Fruit fly (Drosophila melanogaster) whole organism, embryonic: Measurements from ENCODE around the gene Lsd-1.
A peak's percentile ranks its signal among the peaks of the same experiment; 100 is the strongest.

Source experiments
- ATbp ChIP-seq: fragments of 200-800 bp; sonication (Bioruptor generic); optimal IDR thresholded peaks from 2 replicates; lab custom pipeline; 2017; ENCODE audit warnings: missing biosample characterization, mild to moderate bottlenecking, missing genetic modification characterization, missing genetic modification reagents
- Adf1 ChIP-seq: fragments of 200-800 bp; sonication (Bioruptor generic); IDR thresholded peaks from 2 replicates; pipeline ENCODE4 v1.3.6; 2022; ENCODE audit warnings: missing biosample characterization, missing genetic modification characterization
- B-H2 ChIP-seq: fragments of 200-800 bp; sonication (Bioruptor generic); optimal IDR thresholded peaks from 2 replicates; lab custom pipeline; 2018; ENCODE audit warnings: missing biosample characterization, mild to moderate bottlenecking, missing genetic modification characterization
- CG10366 ChIP-seq: fragments of 200-800 bp; sonication (Bioruptor generic); IDR thresholded peaks from 2 replicates; pipeline ENCODE4 v1.3.6; 2022; ENCODE audit warnings: missing biosample characterization, missing genetic modification characterization
- CG10565 ChIP-seq: fragments of 200-800 bp; sonication (Bioruptor generic); optimal IDR thresholded peaks from 3 replicates; lab custom pipeline; 2016; ENCODE audit warnings: missing biosample characterization, mild to moderate bottlenecking, missing genetic modification characterization
- CG15269 ChIP-seq: fragments of 200-800 bp; sonication (Bioruptor generic); optimal IDR thresholded peaks from 2 replicates; lab custom pipeline; 2018; ENCODE audit warnings: missing biosample characterization, mild to moderate bottlenecking, missing genetic modification characterization, moderate library complexity
- CG15514 ChIP-seq: fragments of 200-800 bp; sonication (Bioruptor generic); optimal IDR thresholded peaks from 3 replicates; lab custom pipeline; 2017; ENCODE audit warnings: missing biosample characterization, missing genetic modification characterization, mild to moderate bottlenecking, moderate library complexity, missing genetic modification reagents
- CG1647 ChIP-seq: fragments of 200-800 bp; sonication (Bioruptor generic); optimal IDR thresholded peaks from 3 replicates; lab custom pipeline; 2016; ENCODE audit warnings: missing biosample characterization, missing genetic modification characterization
- CG18619 ChIP-seq: fragments of 200-800 bp; sonication (Bioruptor generic); optimal IDR thresholded peaks from 3 replicates; lab custom pipeline; 2017; ENCODE audit warnings: missing biosample characterization, mild to moderate bottlenecking, missing genetic modification characterization
- CG2116 ChIP-seq: fragments of 200-800 bp; sonication (Bioruptor generic); optimal IDR thresholded peaks from 3 replicates; lab custom pipeline; 2018; ENCODE audit warnings: missing biosample characterization, mild to moderate bottlenecking, missing genetic modification characterization
- CG3065 ChIP-seq: fragments of 200-800 bp; sonication (Bioruptor generic); optimal IDR thresholded peaks from 2 replicates; lab custom pipeline; 2016; ENCODE audit warnings: missing biosample characterization, missing genetic modification characterization
- CG31224 ChIP-seq: fragments of 200-800 bp; sonication (Bioruptor generic); IDR thresholded peaks from 2 replicates; pipeline ENCODE4 v1.3.6; 2022; ENCODE audit warnings: missing biosample characterization, missing genetic modification characterization
- CG3163 ChIP-seq: fragments of 200-800 bp; sonication (Bioruptor generic); optimal IDR thresholded peaks from 3 replicates; lab custom pipeline; 2016; ENCODE audit warnings: missing biosample characterization, missing genetic modification characterization
- CG5180 ChIP-seq: fragments of 200-800 bp; sonication (Bioruptor generic); optimal IDR thresholded peaks from 3 replicates; lab custom pipeline; 2017; ENCODE audit warnings: missing biosample characterization, missing genetic modification characterization, mild to moderate bottlenecking, moderate library complexity, missing genetic modification reagents
- CG7839 ChIP-seq: fragments of 200-800 bp; sonication (Bioruptor generic); optimal IDR thresholded peaks from 3 replicates; lab custom pipeline; 2018; ENCODE audit warnings: missing biosample characterization, mild to moderate bottlenecking, missing genetic modification characterization, moderate library complexity
- CG7928 ChIP-seq: fragments of 200-800 bp; sonication (Bioruptor generic); optimal IDR thresholded peaks from 2 replicates; lab custom pipeline; 2017; ENCODE audit warnings: missing biosample characterization, mild to moderate bottlenecking, missing genetic modification characterization
- CG8359 ChIP-seq: fragments of 200-800 bp; sonication (Bioruptor generic); optimal IDR thresholded peaks from 2 replicates; lab custom pipeline; 2017; ENCODE audit warnings: missing biosample characterization, mild to moderate bottlenecking, missing genetic modification characterization, borderline replicate concordance
- CG9437 ChIP-seq: fragments of 200-800 bp; sonication (Bioruptor generic); optimal IDR thresholded peaks from 2 replicates; lab custom pipeline; 2018; ENCODE audit warnings: missing biosample characterization, mild to moderate bottlenecking, missing genetic modification characterization
- CHES-1-like ChIP-seq: fragments of 200-800 bp; sonication (Bioruptor generic); optimal IDR thresholded peaks from 2 replicates; lab custom pipeline; 2016; ENCODE audit warnings: missing biosample characterization, missing genetic modification characterization
- Camta ChIP-seq: fragments of 200-800 bp; sonication (Bioruptor generic); optimal IDR thresholded peaks from 2 replicates; lab custom pipeline; 2016; ENCODE audit warnings: missing biosample characterization, missing genetic modification characterization
- D19A ChIP-seq: fragments of 200-800 bp; optimal IDR thresholded peaks from 3 replicates; lab custom pipeline; 2019; ENCODE audit warnings: missing biosample characterization, mild to moderate bottlenecking, missing genetic modification characterization, moderate library complexity
- Dbx ChIP-seq: fragments of 200-800 bp; sonication (Bioruptor generic); IDR thresholded peaks from 3 replicates; pipeline ENCODE4 v1.3.6; 2022; ENCODE audit warnings: missing biosample characterization, missing genetic modification characterization
- Dek ChIP-seq: fragments of 200-800 bp; sonication (Bioruptor generic); optimal IDR thresholded peaks from 3 replicates; lab custom pipeline; 2019; ENCODE audit warnings: missing biosample characterization, mild to moderate bottlenecking, missing genetic modification characterization, moderate library complexity
- Dll ChIP-seq: fragments of 200-800 bp; sonication (Bioruptor generic); IDR thresholded peaks from 4 replicates; pipeline ENCODE4 v1.3.6; 2022; ENCODE audit warnings: missing biosample characterization, missing genetic modification characterization; ENCODE audit not compliant: partially characterized antibody
- Ets97D ChIP-seq: fragments of 200-800 bp; sonication (Bioruptor generic); optimal IDR thresholded peaks from 3 replicates; lab custom pipeline; 2016; ENCODE audit warnings: missing biosample characterization, missing genetic modification characterization
- Hsf ChIP-seq: fragments of 200-800 bp; sonication (Bioruptor generic); optimal IDR thresholded peaks from 3 replicates; lab custom pipeline; 2016; ENCODE audit warnings: missing biosample characterization, missing genetic modification characterization
- Lim3 ChIP-seq: fragments of 200-800 bp; sonication (Bioruptor generic); IDR thresholded peaks from 2 replicates; pipeline ENCODE4 v1.3.6; 2022; ENCODE audit warnings: missing biosample characterization, missing genetic modification characterization
- MESR4 ChIP-seq: fragments of 200-800 bp; sonication (Bioruptor generic); optimal IDR thresholded peaks from 2 replicates; lab custom pipeline; 2018; ENCODE audit warnings: missing biosample characterization, mild to moderate bottlenecking, missing genetic modification characterization, moderate library complexity
- Ptx1 ChIP-seq: fragments of 200-800 bp; sonication (Bioruptor generic); IDR thresholded peaks from 2 replicates; pipeline ENCODE4 v1.3.6; 2022; ENCODE audit warnings: missing biosample characterization, missing genetic modification characterization
- Rfx ChIP-seq: fragments of 200-800 bp; sonication (Bioruptor generic); IDR thresholded peaks from 2 replicates; pipeline ENCODE4 v1.3.6; 2022; ENCODE audit warnings: missing biosample characterization, missing genetic modification characterization
- Scr ChIP-seq: fragments of 200-800 bp; sonication (Bioruptor generic); IDR thresholded peaks from 2 replicates; pipeline ENCODE4 v1.3.6; 2022; ENCODE audit warnings: missing biosample characterization, missing genetic modification characterization; ENCODE audit not compliant: partially characterized antibody
- Xrp1 ChIP-seq: fragments of 200-800 bp; sonication (Bioruptor generic); IDR thresholded peaks from 2 replicates; pipeline ENCODE4 v1.3.6; 2022; ENCODE audit warnings: missing biosample characterization, missing genetic modification characterization
- ara ChIP-seq: fragments of 200-800 bp; sonication (Bioruptor generic); IDR thresholded peaks from 2 replicates; pipeline ENCODE4 v1.3.6; 2022; ENCODE audit warnings: missing biosample characterization, missing genetic modification characterization
- bab2 ChIP-seq: fragments of 200-800 bp; sonication (Bioruptor generic); optimal IDR thresholded peaks from 2 replicates; lab custom pipeline; 2016; ENCODE audit warnings: missing biosample characterization, missing genetic modification characterization
- bbx ChIP-seq: fragments of 200-800 bp; sonication (Bioruptor generic); IDR thresholded peaks from 2 replicates; pipeline ENCODE4 v1.3.6; 2022; ENCODE audit warnings: missing biosample characterization, missing genetic modification characterization; ENCODE audit not compliant: partially characterized antibody
- dmrt11E ChIP-seq: fragments of 200-800 bp; sonication (Bioruptor generic); optimal IDR thresholded peaks from 3 replicates; lab custom pipeline; 2018; ENCODE audit warnings: missing biosample characterization, mild to moderate bottlenecking, missing genetic modification characterization, moderate library complexity
- en ChIP-seq: fragments of 200-800 bp; sonication (Bioruptor generic); optimal IDR thresholded peaks from 2 replicates; lab custom pipeline; 2016; ENCODE audit warnings: missing biosample characterization, missing genetic modification characterization
- hth ChIP-seq: fragments of >200 bp; optimal IDR thresholded peaks from 2 replicates; lab custom pipeline; 2017; ENCODE audit warnings: inconsistent platforms
- insv ChIP-seq, 2 experiments: fragments of 200-800 bp; sonication (Bioruptor generic); optimal IDR thresholded peaks; 3 replicates each; lab custom pipeline; 2016 to 2018; ENCODE audit warnings: missing biosample characterization in 2 of 2, missing genetic modification characterization in 2 of 2
- inv ChIP-seq: fragments of 200-800 bp; sonication (Bioruptor generic); IDR thresholded peaks from 2 replicates; pipeline ENCODE4 v1.3.6; 2022; ENCODE audit warnings: missing biosample characterization, missing genetic modification characterization; ENCODE audit not compliant: partially characterized antibody
- kah ChIP-seq: fragments of 200-800 bp; sonication (Bioruptor generic); optimal IDR thresholded peaks from 2 replicates; lab custom pipeline; 2018; ENCODE audit warnings: missing biosample characterization, mild to moderate bottlenecking, missing genetic modification characterization
- kay ChIP-seq: fragments of 200-800 bp; sonication (Bioruptor generic); optimal IDR thresholded peaks from 2 replicates; lab custom pipeline; 2016; ENCODE audit warnings: missing biosample characterization, missing genetic modification characterization
- lov ChIP-seq, 2 experiments: fragments of 200-800 bp in 1 of 2; fragments of >200 bp in 1 of 2; sonication (Bioruptor generic) in 1 of 2; IDR thresholded peaks in 1 of 2; optimal IDR thresholded peaks in 1 of 2; 2 replicates in 1 of 2; 3 replicates in 1 of 2; pipeline versions ENCODE4 v1.3.6 to Lab custom; 2017 to 2022; ENCODE audit warnings: missing biosample characterization in 1 of 2, missing genetic modification characterization in 1 of 2
- odd ChIP-seq: fragments of 200-800 bp; sonication (Bioruptor generic); optimal IDR thresholded peaks from 2 replicates; lab custom pipeline; 2017; ENCODE audit warnings: missing biosample characterization, mild to moderate bottlenecking, missing genetic modification characterization
- onecut ChIP-seq: fragments of 200-800 bp; sonication (Bioruptor generic); IDR thresholded peaks from 2 replicates; pipeline ENCODE4 v1.3.6; 2022; ENCODE audit warnings: missing biosample characterization, missing genetic modification characterization
- sens ChIP-seq: fragments of 200-800 bp; sonication (Bioruptor generic); peaks from one replicate; lab custom pipeline; 2016; ENCODE audit warnings: missing biosample characterization, missing genetic modification characterization
- sim ChIP-seq: fragments of 200-800 bp; sonication (Bioruptor generic); IDR thresholded peaks from 2 replicates; pipeline ENCODE4 v1.3.6; 2022; ENCODE audit warnings: missing biosample characterization, missing genetic modification characterization
- sr ChIP-seq: fragments of 200-800 bp; sonication (Bioruptor generic); IDR thresholded peaks from 3 replicates; pipeline ENCODE4 v1.3.6; 2022; ENCODE audit warnings: missing biosample characterization, missing genetic modification characterization
- tin ChIP-seq: fragments of 200-800 bp; sonication (Bioruptor generic); optimal IDR thresholded peaks from 3 replicates; lab custom pipeline; 2016; ENCODE audit warnings: missing biosample characterization, missing genetic modification characterization
- trem ChIP-seq: fragments of 200-800 bp; optimal IDR thresholded peaks from 3 replicates; lab custom pipeline; 2019; ENCODE audit warnings: missing biosample characterization, mild to moderate bottlenecking, missing genetic modification characterization, moderate library complexity
- tx ChIP-seq: fragments of 200-800 bp; sonication (Bioruptor generic); optimal IDR thresholded peaks from 2 replicates; lab custom pipeline; 2016; ENCODE audit warnings: missing biosample characterization, missing genetic modification characterization

Gene Lsd-1

dm6 chr3R:23763015-23763414 lies 642 bp upstream of the Lsd-1 start, which contains the start of gene udt (continued):
- TF ChIP-seq sr (GFP tag; lab: Robert Waterston, UW) (no peak), CG9437 (GFP tag; lab: Kevin White, UChicago) (no peak), lov (optimal IDR thresholded peaks at IDR 0.05; lab: Kevin White, UChicago) (no peak), lov (GFP tag; IDR thresholded peaks at IDR 0.05; lab: Robert Waterston, UW) (no peak), CG31224 (GFP tag; lab: Robert Waterston, UW) (no peak), CG3065 (GFP tag; lab: Kevin White, UChicago) (no peak), odd (GFP tag; lab: Kevin White, UChicago) (no peak), hth (lab: Kevin White, UChicago) (no peak), Adf1 (GFP tag; lab: Robert Waterston, UW) (no peak), bab2 (GFP tag; lab: Kevin White, UChicago) (no peak), Hsf (GFP tag; lab: Kevin White, UChicago) (peak; percentile 1), Scr (GFP tag; lab: Robert Waterston, UW) (no peak), tin (GFP tag; lab: Kevin White, UChicago) (no peak), ATbp (GFP tag; lab: Kevin White, UChicago) (no peak), bbx (GFP tag; lab: Robert Waterston, UW) (peak; percentile 20; the same call in 1 of the 2 replicates), en (no peak), B-H2 (GFP tag; lab: Kevin White, UChicago) (peak; percentile 23), ara (GFP tag; lab: Robert Waterston, UW) (peak; percentile 38; the same call in 1 of the 2 replicates), Dll (GFP tag; lab: Robert Waterston, UW) (peak; percentile 44; the same call in 1 of the 4 replicates), CG7839 (tag; lab: Kevin White, UChicago) (no peak), CG15514 (peak; percentile 55), sens (GFP tag; lab: Kevin White, UChicago) (peak; percentile 80), CG8359 (GFP tag; lab: Kevin White, UChicago) (no peak), kah (GFP tag; lab: Kevin White, UChicago) (no peak), CG7928 (GFP tag; lab: Kevin White, UChicago) (no peak), trem (tag; lab: Kevin White, UChicago) (peak; percentile 35), CG15269 (tag; lab: Kevin White, UChicago) (no peak), Rfx (GFP tag; lab: Robert Waterston, UW) (peak; percentile 47; the same call in 1 of the 2 replicates), Dek (tag; lab: Kevin White, UChicago) (no peak), Ets97D (GFP tag; lab: Kevin White, UChicago) (peak; percentile 6), kay (GFP tag; lab: Kevin White, UChicago) (no peak), CG10366 (no peak), D19A (no peak), CG3163 (GFP tag; lab: Kevin White, UChicago) (no peak), MESR4 (peak; percentile 64), CG5180 (no peak), CG1647 (peak; percentile 24), Dbx (no peak), tx (no peak), onecut (GFP tag; lab: Robert Waterston, UW) (peak; percentile 15; the same call in 1 of the 2 replicates), Camta (peak; percentile 35), inv (no peak), insv (GFP tag; optimal IDR thresholded peaks at IDR 0.05; lab: Kevin White, UChicago) (no peak), CG10565 (GFP tag; lab: Kevin White, UChicago) (no peak), Lim3 (GFP tag; lab: Robert Waterston, UW) (no peak), Xrp1 (GFP tag; lab: Robert Waterston, UW) (0 out of 2 replicates have a peak, but pooled peaks have one; percentile 14), Ptx1 (GFP tag; lab: Robert Waterston, UW) (no peak), dmrt11E (tag; lab: Kevin White, UChicago) (no peak), sim (GFP tag; lab: Robert Waterston, UW) (no peak), CG18619 (no peak), CG2116 (GFP tag; lab: Kevin White, UChicago) (peak; percentile 19), CHES-1-like (GFP tag; lab: Kevin White, UChicago) (no peak)
